Fruit fly (Drosophila melanogaster): ENCODE data around the gene Tango6.

Gene Tango6

dm6 chr2L:18953512-18954254 is 15.1 kb upstream of the Tango6 start (continued):
- TF ChIP-seq Oli (tag; optimal IDR thresholded peaks at IDR 0.05): peak; percentile 10
- peak; percentile 8 for TF ChIP-seq Ssrp (tag; optimal IDR thresholded peaks at IDR 0.05)
- 0 out of 2 replicates have a peak, but pooled peaks have one; percentile 4 for TF ChIP-seq rib (GFP tag; IDR thresholded peaks at IDR 0.05)
- TF ChIP-seq Antp (GFP tag; optimal IDR thresholded peaks at IDR 0.05): no peak
- no peak for TF ChIP-seq ase (GFP tag; IDR thresholded peaks at IDR 0.05)
- TF ChIP-seq unpg (GFP tag; optimal IDR thresholded peaks at IDR 0.05): peak; percentile 17
- TF ChIP-seq CG13424 (tag; optimal IDR thresholded peaks at IDR 0.05): peak; percentile 17
- peak; percentile 24 for TF ChIP-seq nmo (GFP tag; optimal IDR thresholded peaks at IDR 0.05)
- peak; percentile 61; the same call in 1 of the 2 replicates for TF ChIP-seq Rfx (GFP tag; IDR thresholded peaks at IDR 0.05)
- no peak for TF ChIP-seq schlank (tag; optimal IDR thresholded peaks at IDR 0.05)
- peak; percentile 66 for TF ChIP-seq row (GFP tag; IDR thresholded peaks at IDR 0.05)
- peak; percentile 42 for TF ChIP-seq PHDP (tag; optimal IDR thresholded peaks at IDR 0.05)

- no peak; the same call in 1 of the 2 replicates for TF ChIP-seq CG9932 (GFP tag; IDR thresholded peaks at IDR 0.05)
- 0 out of 3 replicates have a peak, but pooled peaks have one; percentile 39 for TF ChIP-seq ci (GFP tag; IDR thresholded peaks at IDR 0.05)
- no peak for TF ChIP-seq CG8290 (GFP tag; optimal IDR thresholded peaks at IDR 0.05)
- peak in 1 of 2 experiments; percentile 65 for TF ChIP-seq CG8290 (tag; optimal IDR thresholded peaks at IDR 0.05)
- TF ChIP-seq CG17385 (GFP tag; optimal IDR thresholded peaks at IDR 0.05): no peak
- peak; percentile 1 for TF ChIP-seq CG13296 (GFP tag; optimal IDR thresholded peaks at IDR 0.05)
- TF ChIP-seq nom (GFP tag; optimal IDR thresholded peaks at IDR 0.05): peak; percentile 36
- TF ChIP-seq CG34376 (GFP tag; optimal IDR thresholded peaks at IDR 0.05): peak; percentile 99
- TF ChIP-seq pfk (GFP tag; optimal IDR thresholded peaks at IDR 0.05): peak; percentile 37
- peak in 1 of 2 experiments; percentile 50 for TF ChIP-seq crp (GFP tag; optimal IDR thresholded peaks at IDR 0.05)
- TF ChIP-seq corto (GFP tag; optimal IDR thresholded peaks at IDR 0.05): peak; percentile 49
- peak; percentile 35 for TF ChIP-seq lab (GFP tag; optimal IDR thresholded peaks at IDR 0.05)
- TF ChIP-seq tup (GFP tag; optimal IDR thresholded peaks at IDR 0.05): no peak
- TF ChIP-seq CG1024 (GFP tag; IDR thresholded peaks at IDR 0.05): no peak
- no peak for TF ChIP-seq phol (tag; optimal IDR thresholded peaks at IDR 0.05)
- peak; percentile 73 for TF ChIP-seq CG10543 (GFP tag; optimal IDR thresholded peaks at IDR 0.05)
- peak; percentile 21; the same call in 1 of the 2 replicates for TF ChIP-seq amos (GFP tag; IDR thresholded peaks at IDR 0.05; ENCODE audit: partially characterized antibody)
- peak; percentile 24 for TF ChIP-seq CG13894 (tag; optimal IDR thresholded peaks at IDR 0.05)
- peak; percentile 94; the same call in 3 of the 4 replicates for TF ChIP-seq chinmo (GFP tag; IDR thresholded peaks at IDR 0.05; ENCODE audit: partially characterized antibody)
- 0 out of 2 replicates have a peak, but pooled peaks have one; percentile 16 for TF ChIP-seq Drgx (GFP tag; IDR thresholded peaks at IDR 0.05)
- TF ChIP-seq CrebB (tag; optimal IDR thresholded peaks at IDR 0.05): peak; percentile 3
- no peak for TF ChIP-seq Dip3 (GFP tag; optimal IDR thresholded peaks at IDR 0.05)
- TF ChIP-seq bowl (GFP tag; IDR thresholded peaks at IDR 0.05): 0 out of 2 replicates have a peak, but pooled peaks have one; percentile 14
- TF ChIP-seq Adf1 (GFP tag; IDR thresholded peaks at IDR 0.05): peak; percentile 19; the same call in 1 of the 2 replicates
- TF ChIP-seq sug (tag; optimal IDR thresholded peaks at IDR 0.05): peak; percentile 97
- no peak for TF ChIP-seq ssp (GFP tag; IDR thresholded peaks at IDR 0.05)
- peak; percentile 23 for TF ChIP-seq Deaf1 (tag; optimal IDR thresholded peaks at IDR 0.05)
- no peak for TF ChIP-seq BEAF-32 (GFP tag; optimal IDR thresholded peaks at IDR 0.05)
- no peak for TF ChIP-seq br (optimal IDR thresholded peaks at IDR 0.05)
- peak; percentile 8 for TF ChIP-seq scrt (GFP tag; optimal IDR thresholded peaks at IDR 0.05)
- TF ChIP-seq Jarid2 (GFP tag; optimal IDR thresholded peaks at IDR 0.05): peak; percentile 13
- TF ChIP-seq Atf6 (GFP tag; IDR thresholded peaks at IDR 0.05): peak; percentile 44; the same call in 1 of the 2 replicates
- no peak for TF ChIP-seq CG4282 (GFP tag; optimal IDR thresholded peaks at IDR 0.05)
- peak; percentile 34; the same call in 1 of the 3 replicates for TF ChIP-seq Dbx (GFP tag; IDR thresholded peaks at IDR 0.05)
- TF ChIP-seq CG11456 (GFP tag; IDR thresholded peaks at IDR 0.05): 0 out of 3 replicates have a peak, but pooled peaks have one; percentile 8
Measured at dm6 chr2L:18954255-18954715, 14.5 kb upstream of the Tango6 start, which contains the start of gene CG10621. CG10621 (minus strand) TSS chr2L:18954431.
